Fruit fly (Drosophila melanogaster) whole organism, embryonic: ENCODE data around the gene Dmtn.

Experiments
- CG11504 ChIP-seq: fragments of 200-800 bp; sonication (Bioruptor generic); optimal IDR thresholded peaks from 3 replicates; lab custom pipeline; 2019; ENCODE audit warnings: missing biosample characterization, mild to moderate bottlenecking, missing genetic modification characterization, moderate library complexity
- CG12391 ChIP-seq: fragments of 200-800 bp; sonication (Bioruptor generic); optimal IDR thresholded peaks from 3 replicates; lab custom pipeline; 2018; ENCODE audit warnings: missing biosample characterization, mild to moderate bottlenecking, missing genetic modification characterization, moderate library complexity
- CG14710 ChIP-seq: fragments of 200-800 bp; sonication (Bioruptor generic); optimal IDR thresholded peaks from 3 replicates; lab custom pipeline; 2019; ENCODE audit warnings: missing biosample characterization, mild to moderate bottlenecking, missing genetic modification characterization, moderate library complexity
- CG15601 ChIP-seq: fragments of 200-800 bp; sonication (Bioruptor generic); optimal IDR thresholded peaks from 3 replicates; lab custom pipeline; 2019; ENCODE audit warnings: missing biosample characterization, mild to moderate bottlenecking, missing genetic modification characterization, moderate library complexity
- CG15696 ChIP-seq: fragments of 200-800 bp; sonication (Bioruptor generic); optimal IDR thresholded peaks from 2 replicates; lab custom pipeline; 2019; ENCODE audit warnings: missing biosample characterization, mild to moderate bottlenecking, missing genetic modification characterization, moderate library complexity
- CG17361 ChIP-seq: fragments of 200-800 bp; sonication (Bioruptor generic); IDR thresholded peaks from 3 replicates; pipeline ENCODE4 v1.3.6; 2022; ENCODE audit warnings: missing biosample characterization, missing genetic modification characterization
- CG2199 ChIP-seq: fragments of 200-800 bp; sonication (Bioruptor generic); IDR thresholded peaks from 3 replicates; pipeline ENCODE4 v1.3.6; 2022; ENCODE audit warnings: missing biosample characterization, missing genetic modification characterization
- CG2678 ChIP-seq: fragments of 200-800 bp; sonication (Bioruptor generic); optimal IDR thresholded peaks from 3 replicates; lab custom pipeline; 2019; ENCODE audit warnings: missing biosample characterization, mild to moderate bottlenecking, missing genetic modification characterization, moderate library complexity
- CG2712 ChIP-seq: fragments of 200-800 bp; optimal IDR thresholded peaks from 3 replicates; lab custom pipeline; 2019; ENCODE audit warnings: missing biosample characterization, mild to moderate bottlenecking, missing genetic modification characterization, moderate library complexity
- CG30403 ChIP-seq: fragments of 200-800 bp; sonication (Bioruptor generic); optimal IDR thresholded peaks from 3 replicates; lab custom pipeline; 2016; ENCODE audit warnings: missing biosample characterization, missing genetic modification characterization
- CG31441 ChIP-seq: fragments of 200-800 bp; sonication (Bioruptor generic); IDR thresholded peaks from 2 replicates; pipeline ENCODE4 v1.3.6; 2022; ENCODE audit warnings: missing biosample characterization, missing genetic modification characterization
- CG4424 ChIP-seq: fragments of 200-800 bp; sonication (Bioruptor generic); optimal IDR thresholded peaks from 3 replicates; lab custom pipeline; 2016; ENCODE audit warnings: missing biosample characterization, missing genetic modification characterization
- CG4820 ChIP-seq: fragments of 200-800 bp; sonication (Bioruptor generic); optimal IDR thresholded peaks from 3 replicates; lab custom pipeline; 2016; ENCODE audit warnings: missing biosample characterization, missing genetic modification characterization
- CG7556 ChIP-seq: fragments of 200-800 bp; sonication (Bioruptor generic); optimal IDR thresholded peaks from 2 replicates; lab custom pipeline; 2017; ENCODE audit warnings: missing biosample characterization, mild to moderate bottlenecking, missing genetic modification characterization
- CG7839 ChIP-seq: fragments of 200-800 bp; sonication (Bioruptor generic); optimal IDR thresholded peaks from 3 replicates; lab custom pipeline; 2018; ENCODE audit warnings: missing biosample characterization, mild to moderate bottlenecking, missing genetic modification characterization, moderate library complexity
- CG7928 ChIP-seq: fragments of 200-800 bp; sonication (Bioruptor generic); optimal IDR thresholded peaks from 2 replicates; lab custom pipeline; 2017; ENCODE audit warnings: missing biosample characterization, mild to moderate bottlenecking, missing genetic modification characterization
- CG8359 ChIP-seq: fragments of 200-800 bp; sonication (Bioruptor generic); optimal IDR thresholded peaks from 2 replicates; lab custom pipeline; 2017; ENCODE audit warnings: missing biosample characterization, mild to moderate bottlenecking, missing genetic modification characterization, borderline replicate concordance
- CG9437 ChIP-seq: fragments of 200-800 bp; sonication (Bioruptor generic); optimal IDR thresholded peaks from 2 replicates; lab custom pipeline; 2018; ENCODE audit warnings: missing biosample characterization, mild to moderate bottlenecking, missing genetic modification characterization
- Chrac-16 ChIP-seq: fragments of 200-800 bp; sonication (Bioruptor generic); optimal IDR thresholded peaks from 3 replicates; lab custom pipeline; 2016; ENCODE audit warnings: missing biosample characterization, missing genetic modification characterization
- Drgx ChIP-seq: fragments of 200-800 bp; sonication (Bioruptor generic); IDR thresholded peaks from 2 replicates; pipeline ENCODE4 v1.3.6; 2022; ENCODE audit warnings: missing biosample characterization, missing genetic modification characterization
- Eip74EF ChIP-seq, 2 experiments: fragments of 200-800 bp in 1 of 2; fragments of >200 bp in 1 of 2; sonication (Bioruptor generic) in 1 of 2; optimal IDR thresholded peaks; 2 replicates each; lab custom pipeline; 2017 to 2019; ENCODE audit warnings: missing biosample characterization in 2 of 2, missing genetic modification characterization in 2 of 2, mild to moderate bottlenecking in 1 of 2, moderate library complexity in 1 of 2
- MBD-R2 ChIP-seq: fragments of 200-800 bp; sonication (Bioruptor generic); IDR thresholded peaks from 2 replicates; pipeline ENCODE4 v1.3.6; 2022; ENCODE audit warnings: missing biosample characterization, missing genetic modification characterization
- Opbp ChIP-seq: fragments of 200-800 bp; sonication (Bioruptor generic); IDR thresholded peaks from 3 replicates; pipeline ENCODE4 v1.3.6; 2022; ENCODE audit warnings: missing biosample characterization, missing genetic modification characterization; ENCODE audit not compliant: partially characterized antibody
- PHDP ChIP-seq: fragments of 200-800 bp; sonication (Bioruptor generic); optimal IDR thresholded peaks from 3 replicates; lab custom pipeline; 2018; ENCODE audit warnings: missing biosample characterization, mild to moderate bottlenecking, missing genetic modification characterization, moderate library complexity
- Six4 ChIP-seq: fragments of 200-800 bp; sonication (Bioruptor generic); optimal IDR thresholded peaks from 2 replicates; lab custom pipeline; 2016; ENCODE audit warnings: missing biosample characterization, missing genetic modification characterization
- Sox100B ChIP-seq: fragments of 200-800 bp; sonication (Bioruptor generic); optimal IDR thresholded peaks from 3 replicates; lab custom pipeline; 2018; ENCODE audit warnings: missing biosample characterization, mild to moderate bottlenecking, missing genetic modification characterization
- Ssrp ChIP-seq: fragments of 200-800 bp; sonication (Bioruptor generic); optimal IDR thresholded peaks from 2 replicates; lab custom pipeline; 2018; ENCODE audit warnings: missing biosample characterization, mild to moderate bottlenecking, missing genetic modification characterization, moderate library complexity
- Xrp1 ChIP-seq: fragments of 200-800 bp; sonication (Bioruptor generic); IDR thresholded peaks from 2 replicates; pipeline ENCODE4 v1.3.6; 2022; ENCODE audit warnings: missing biosample characterization, missing genetic modification characterization
- ara ChIP-seq: fragments of 200-800 bp; sonication (Bioruptor generic); IDR thresholded peaks from 2 replicates; pipeline ENCODE4 v1.3.6; 2022; ENCODE audit warnings: missing biosample characterization, missing genetic modification characterization
- chif ChIP-seq, 2 experiments: fragments of 200-800 bp; sonication (Bioruptor generic); optimal IDR thresholded peaks; 3 replicates each; lab custom pipeline; 2016; ENCODE audit warnings: missing biosample characterization in 2 of 2, missing genetic modification characterization in 2 of 2
- chn ChIP-seq: fragments of 200-800 bp; sonication (Bioruptor generic); optimal IDR thresholded peaks from 2 replicates; lab custom pipeline; 2016; ENCODE audit warnings: missing biosample characterization, missing genetic modification characterization
- croc ChIP-seq: fragments of 200-800 bp; sonication (Bioruptor generic); conservative IDR thresholded peaks from 3 replicates; pipeline ENCODE4 v1.3.6; 2022; ENCODE audit warnings: missing biosample characterization, missing genetic modification characterization
- dmrt11E ChIP-seq: fragments of 200-800 bp; sonication (Bioruptor generic); optimal IDR thresholded peaks from 3 replicates; lab custom pipeline; 2018; ENCODE audit warnings: missing biosample characterization, mild to moderate bottlenecking, missing genetic modification characterization, moderate library complexity
- eve ChIP-seq, 2 experiments: fragments of >200 bp; optimal IDR thresholded peaks; 2 replicates each; lab custom pipeline; 2017; ENCODE audit warnings: missing biosample characterization in 2 of 2, missing genetic modification characterization in 2 of 2
- fd102C ChIP-seq: fragments of 200-800 bp; sonication (Bioruptor generic); optimal IDR thresholded peaks from 2 replicates; lab custom pipeline; 2018; ENCODE audit warnings: missing biosample characterization, mild to moderate bottlenecking, missing genetic modification characterization, moderate library complexity
- gem ChIP-seq: fragments of 200-800 bp; sonication (Bioruptor generic); optimal IDR thresholded peaks from 2 replicates; lab custom pipeline; 2019; ENCODE audit warnings: missing biosample characterization, mild to moderate bottlenecking, missing genetic modification characterization, moderate library complexity
- lab ChIP-seq: fragments of 200-800 bp; sonication (Bioruptor generic); optimal IDR thresholded peaks from 3 replicates; lab custom pipeline; 2017; ENCODE audit warnings: missing biosample characterization, missing genetic modification characterization, mild to moderate bottlenecking, moderate library complexity, missing genetic modification reagents
- pan ChIP-seq, 4 experiments: fragments of >200 bp in 3 of 4; fragments of 200-800 bp in 1 of 4; sonication (Bioruptor generic) in 1 of 4; optimal IDR thresholded peaks in 3 of 4; IDR thresholded peaks in 1 of 4; 2 replicates each; pipeline versions ENCODE4 v1.3.6 to Lab custom; 2017 to 2022; ENCODE audit warnings: missing biosample characterization in 2 of 4, missing genetic modification characterization in 2 of 4, mixed read lengths in 1 of 4
- prd ChIP-seq, 3 experiments: fragments of >200 bp in 2 of 3; fragments of 200-800 bp in 1 of 3; sonication (Bioruptor generic) in 1 of 3; optimal IDR thresholded peaks in 2 of 3; IDR thresholded peaks in 1 of 3; 2 replicates in 2 of 3; 3 replicates in 1 of 3; pipeline versions ENCODE4 v1.3.6 to Lab custom; 2017 to 2022; ENCODE audit warnings: missing biosample characterization in 1 of 3, missing genetic modification characterization in 1 of 3
- row ChIP-seq: fragments of 200-800 bp; sonication (Bioruptor generic); IDR thresholded peaks from 3 replicates; pipeline ENCODE4 v1.3.6; 2022; ENCODE audit warnings: missing biosample characterization, missing genetic modification characterization
- sens ChIP-seq: fragments of 200-800 bp; sonication (Bioruptor generic); peaks from one replicate; lab custom pipeline; 2016; ENCODE audit warnings: missing biosample characterization, missing genetic modification characterization
- tap ChIP-seq: fragments of 200-800 bp; optimal IDR thresholded peaks from 3 replicates; lab custom pipeline; 2019; ENCODE audit warnings: missing biosample characterization, mild to moderate bottlenecking, missing genetic modification characterization, moderate library complexity
- tio ChIP-seq: fragments of 200-800 bp; sonication (Bioruptor generic); optimal IDR thresholded peaks from 2 replicates; lab custom pipeline; 2017; ENCODE audit warnings: missing biosample characterization, missing genetic modification characterization, inconsistent platforms
- trem ChIP-seq: fragments of 200-800 bp; optimal IDR thresholded peaks from 3 replicates; lab custom pipeline; 2019; ENCODE audit warnings: missing biosample characterization, mild to moderate bottlenecking, missing genetic modification characterization, moderate library complexity
- tup ChIP-seq: fragments of 200-800 bp; sonication (Bioruptor generic); optimal IDR thresholded peaks from 2 replicates; lab custom pipeline; 2016; ENCODE audit warnings: missing biosample characterization, mild to moderate bottlenecking, missing genetic modification characterization, moderate library complexity
- unpg ChIP-seq: fragments of 200-800 bp; sonication (Bioruptor generic); optimal IDR thresholded peaks from 3 replicates; lab custom pipeline; 2018; ENCODE audit warnings: missing biosample characterization, mild to moderate bottlenecking, missing genetic modification characterization, moderate library complexity
- z ChIP-seq: fragments of 200-800 bp; sonication (Bioruptor generic); IDR thresholded peaks from 3 replicates; pipeline ENCODE4 v1.3.6; 2022; ENCODE audit warnings: missing biosample characterization, missing genetic modification characterization

Dmtn gene

DNA sequence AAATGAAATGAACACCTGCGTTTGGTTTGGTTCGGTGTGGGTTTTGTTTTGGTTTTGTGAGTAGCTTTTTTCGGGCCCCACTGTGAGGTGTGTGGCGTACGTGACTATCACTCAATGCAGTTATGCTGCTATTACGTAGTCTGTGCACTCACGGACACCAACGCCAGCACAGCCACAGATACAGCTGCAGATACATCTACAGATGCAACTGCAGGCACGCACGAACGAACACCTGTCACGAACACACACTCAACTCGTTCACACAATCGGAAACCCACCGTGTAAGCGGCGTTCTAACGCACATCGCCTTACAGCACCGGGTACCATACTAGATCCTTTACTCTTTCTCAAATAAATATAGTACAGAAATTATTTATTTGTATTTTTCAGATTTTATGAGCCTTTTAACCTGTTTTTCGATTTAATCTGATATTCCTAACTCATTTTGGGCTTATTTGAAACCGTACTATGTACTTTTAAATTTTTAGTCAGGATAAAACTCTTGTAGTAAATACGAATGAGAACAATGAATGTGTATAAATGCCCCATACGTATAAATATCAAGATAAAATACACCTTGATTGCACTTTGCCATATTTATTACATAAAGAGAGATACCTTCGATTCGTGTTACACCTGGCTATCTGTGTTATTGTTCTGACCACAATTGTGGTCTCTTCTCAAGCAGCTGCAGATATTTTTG lies 19.9 kb upstream of the Dmtn start:
- TF ChIP-seq croc (no peak), tup (GFP tag; lab: Kevin White, UChicago) (no peak), sens (GFP tag; lab: Kevin White, UChicago) (peak; percentile 93), fd102C (no peak), unpg (GFP tag; lab: Kevin White, UChicago) (peak; percentile 14), Ssrp (tag; lab: Kevin White, UChicago) (no peak), tap (tag; lab: Kevin White, UChicago) (no peak), tio (peak; percentile 3), CG4820 (GFP tag; lab: Kevin White, UChicago) (peak; percentile 18), gem (peak; percentile 51), CG14710 (tag; lab: Kevin White, UChicago) (peak; percentile 43), CG15601 (peak; percentile 22), CG12391 (tag; lab: Kevin White, UChicago) (peak; percentile 11), CG15696 (tag; lab: Kevin White, UChicago) (peak; percentile 44), PHDP (tag; lab: Kevin White, UChicago) (peak; percentile 32), CG9437 (GFP tag; lab: Kevin White, UChicago) (peak; percentile 17), CG2678 (peak; percentile 21), CG7839 (tag; lab: Kevin White, UChicago) (peak; percentile 37), Chrac-16 (GFP tag; lab: Kevin White, UChicago) (no peak), CG11504 (tag; lab: Kevin White, UChicago) (peak; percentile 33), Opbp (no peak), Xrp1 (GFP tag; lab: Robert Waterston, UW) (peak; percentile 17; the same call in 1 of the 2 replicates), chn (GFP tag; lab: Kevin White, UChicago) (no peak), CG8359 (GFP tag; lab: Kevin White, UChicago) (no peak), row (0 out of 3 replicates have a peak, but pooled peaks have one; percentile 22), ara (GFP tag; lab: Robert Waterston, UW) (peak; percentile 31; the same call in 1 of the 2 replicates), eve (GFP tag; optimal IDR thresholded peaks at IDR 0.05; lab: Kevin White, UChicago) (peak in 1 of 2 experiments; percentile 66), Drgx (GFP tag; lab: Robert Waterston, UW) (peak; percentile 11; the same call in 1 of the 2 replicates), CG17361 (GFP tag; lab: Robert Waterston, UW) (peak; percentile 47; the same call in 2 of the 3 replicates), lab (no peak), dmrt11E (tag; lab: Kevin White, UChicago) (peak; percentile 66), Six4 (peak; percentile 2), Sox100B (GFP tag; lab: Kevin White, UChicago) (peak; percentile 26), CG7556 (GFP tag; lab: Kevin White, UChicago) (peak; percentile 40), CG2199 (GFP tag; lab: Robert Waterston, UW) (peak; percentile 58; the same call in 2 of the 3 replicates), CG2712 (peak; percentile 36), Eip74EF (GFP tag; optimal IDR thresholded peaks at IDR 0.05; lab: Kevin White, UChicago) (no peak), trem (no peak), MBD-R2 (GFP tag; lab: Robert Waterston, UW) (0 out of 2 replicates have a peak, but pooled peaks have one; percentile 10), chif (GFP tag; optimal IDR thresholded peaks at IDR 0.05; lab: Kevin White, UChicago) (peak in 1 of 2 experiments; percentile 17), CG7928 (no peak), CG4424 (GFP tag; lab: Kevin White, UChicago) (peak; percentile 20), z (GFP tag; lab: Robert Waterston, UW) (0 out of 3 replicates have a peak, but pooled peaks have one; percentile 10), pan (optimal IDR thresholded peaks at IDR 0.05; lab: Kevin White, UChicago) (no peak), pan (GFP tag; optimal IDR thresholded peaks at IDR 0.05 in 1 of 2, IDR thresholded peaks at IDR 0.05 in 1 of 2) (peak in 1 of 2 experiments; percentile 21), CG30403 (GFP tag; lab: Kevin White, UChicago) (peak; percentile 26), prd (optimal IDR thresholded peaks at IDR 0.05; lab: Kevin White, UChicago) (no peak), prd (GFP tag; IDR thresholded peaks at IDR 0.05; lab: Robert Waterston, UW) (no peak), CG31441 (GFP tag; lab: Robert Waterston, UW) (peak; percentile 33; the same call in 1 of the 2 replicates)
